Fruit fly (Drosophila melanogaster) whole organism, embryonic: ENCODE data around the gene CG6689.
A peak's percentile ranks its signal among the peaks of the same experiment; 100 is the strongest.

ENCODE experiments used
- Adf1 ChIP-seq: fragments of 200-800 bp; sonication (Bioruptor generic); IDR thresholded peaks from 2 replicates; pipeline ENCODE4 v1.3.6; 2022; ENCODE audit warnings: missing biosample characterization, missing genetic modification characterization
- Bgb ChIP-seq: fragments of 200-800 bp; sonication (Bioruptor generic); IDR thresholded peaks from 2 replicates; pipeline ENCODE4 v1.3.6; 2022; ENCODE audit warnings: missing biosample characterization, missing genetic modification characterization; ENCODE audit not compliant: partially characterized antibody
- CG10209 ChIP-seq: fragments of 200-800 bp; sonication (Bioruptor generic); optimal IDR thresholded peaks from 3 replicates; lab custom pipeline; 2017; ENCODE audit warnings: missing biosample characterization, mild to moderate bottlenecking, missing genetic modification characterization, missing genetic modification reagents
- CG11398 ChIP-seq: fragments of 200-800 bp; sonication (Bioruptor generic); optimal IDR thresholded peaks from 2 replicates; lab custom pipeline; 2016; ENCODE audit warnings: missing biosample characterization, missing genetic modification characterization
- CG11695 ChIP-seq: fragments of 200-800 bp; sonication (Bioruptor generic); IDR thresholded peaks from 3 replicates; pipeline ENCODE4 v1.3.6; 2022; ENCODE audit warnings: missing biosample characterization, missing genetic modification characterization
- CG12155 ChIP-seq: fragments of 200-800 bp; sonication (Bioruptor generic); optimal IDR thresholded peaks from 3 replicates; lab custom pipeline; 2016; ENCODE audit warnings: missing biosample characterization, missing genetic modification characterization
- CG12391 ChIP-seq: fragments of 200-800 bp; sonication (Bioruptor generic); optimal IDR thresholded peaks from 3 replicates; lab custom pipeline; 2018; ENCODE audit warnings: missing biosample characterization, mild to moderate bottlenecking, missing genetic modification characterization, moderate library complexity
- CG12769 ChIP-seq: fragments of 200-800 bp; sonication (Bioruptor generic); optimal IDR thresholded peaks from 2 replicates; lab custom pipeline; 2019; ENCODE audit warnings: missing biosample characterization, mild to moderate bottlenecking, missing genetic modification characterization, moderate library complexity
- CG13287 ChIP-seq: fragments of 200-800 bp; sonication (Bioruptor generic); IDR thresholded peaks from 2 replicates; pipeline ENCODE4 v1.3.6; 2022; ENCODE audit warnings: missing biosample characterization, missing genetic modification characterization; ENCODE audit not compliant: partially characterized antibody
- CG13894 ChIP-seq: fragments of 200-800 bp; sonication (Bioruptor generic); optimal IDR thresholded peaks from 3 replicates; lab custom pipeline; 2018; ENCODE audit warnings: missing biosample characterization, mild to moderate bottlenecking, missing genetic modification characterization, moderate library complexity
- CG15073 ChIP-seq: fragments of 200-800 bp; sonication (Bioruptor generic); optimal IDR thresholded peaks from 2 replicates; lab custom pipeline; 2016; ENCODE audit warnings: missing biosample characterization, missing genetic modification characterization
- CG16815 ChIP-seq: fragments of 200-800 bp; sonication (Bioruptor generic); optimal IDR thresholded peaks from 3 replicates; lab custom pipeline; 2017; ENCODE audit warnings: missing biosample characterization, mild to moderate bottlenecking, missing genetic modification characterization
- CG17912 ChIP-seq: fragments of 200-800 bp; sonication (Bioruptor generic); optimal IDR thresholded peaks from 2 replicates; lab custom pipeline; 2018; ENCODE audit warnings: missing biosample characterization, mild to moderate bottlenecking, missing genetic modification characterization
- CG18619 ChIP-seq: fragments of 200-800 bp; sonication (Bioruptor generic); optimal IDR thresholded peaks from 3 replicates; lab custom pipeline; 2017; ENCODE audit warnings: missing biosample characterization, mild to moderate bottlenecking, missing genetic modification characterization
- CG2120 ChIP-seq: fragments of 200-800 bp; sonication (Bioruptor generic); optimal IDR thresholded peaks from 3 replicates; lab custom pipeline; 2016; ENCODE audit warnings: missing biosample characterization, missing genetic modification characterization
- CG31441 ChIP-seq: fragments of 200-800 bp; sonication (Bioruptor generic); IDR thresholded peaks from 2 replicates; pipeline ENCODE4 v1.3.6; 2022; ENCODE audit warnings: missing biosample characterization, missing genetic modification characterization
- CG3163 ChIP-seq: fragments of 200-800 bp; sonication (Bioruptor generic); optimal IDR thresholded peaks from 3 replicates; lab custom pipeline; 2016; ENCODE audit warnings: missing biosample characterization, missing genetic modification characterization
- CG6791 ChIP-seq: fragments of 200-800 bp; sonication (Bioruptor generic); IDR thresholded peaks from 3 replicates; pipeline ENCODE4 v1.3.6; 2022; ENCODE audit warnings: missing biosample characterization, missing genetic modification characterization; ENCODE audit not compliant: partially characterized antibody
- CG7556 ChIP-seq: fragments of 200-800 bp; sonication (Bioruptor generic); optimal IDR thresholded peaks from 2 replicates; lab custom pipeline; 2017; ENCODE audit warnings: missing biosample characterization, mild to moderate bottlenecking, missing genetic modification characterization
- CG7745 ChIP-seq: fragments of 200-800 bp; sonication (Bioruptor generic); optimal IDR thresholded peaks from 2 replicates; lab custom pipeline; 2018; ENCODE audit warnings: missing biosample characterization, mild to moderate bottlenecking, missing genetic modification characterization, moderate library complexity
- CG7987 ChIP-seq: fragments of 200-800 bp; sonication (Bioruptor generic); optimal IDR thresholded peaks from 2 replicates; lab custom pipeline; 2018; ENCODE audit warnings: missing biosample characterization, mild to moderate bottlenecking, missing genetic modification characterization, moderate library complexity
- CG8089 ChIP-seq: fragments of 200-800 bp; sonication (Bioruptor generic); optimal IDR thresholded peaks from 3 replicates; lab custom pipeline; 2016; ENCODE audit warnings: missing biosample characterization, missing genetic modification characterization
- CG8478 ChIP-seq: fragments of >200 bp; optimal IDR thresholded peaks from 2 replicates; lab custom pipeline; 2018
- CG9817 ChIP-seq: fragments of 200-800 bp; sonication (Bioruptor generic); optimal IDR thresholded peaks from 2 replicates; lab custom pipeline; 2018; ENCODE audit warnings: missing biosample characterization, mild to moderate bottlenecking, missing genetic modification characterization, moderate library complexity
- Camta ChIP-seq: fragments of 200-800 bp; sonication (Bioruptor generic); optimal IDR thresholded peaks from 2 replicates; lab custom pipeline; 2016; ENCODE audit warnings: missing biosample characterization, missing genetic modification characterization
- Deaf1 ChIP-seq: fragments of 200-800 bp; optimal IDR thresholded peaks from 3 replicates; lab custom pipeline; 2019; ENCODE audit warnings: missing biosample characterization, mild to moderate bottlenecking, missing genetic modification characterization, moderate library complexity
- Ets65A ChIP-seq: fragments of 200-800 bp; sonication (Bioruptor generic); peaks from one replicate; lab custom pipeline; 2016; ENCODE audit warnings: missing biosample characterization, missing genetic modification characterization
- HLHmδ ChIP-seq: fragments of 200-800 bp; sonication (Bioruptor generic); optimal IDR thresholded peaks from 2 replicates; lab custom pipeline; 2018; ENCODE audit warnings: missing biosample characterization, mild to moderate bottlenecking, missing genetic modification characterization, moderate library complexity
- Nf-YB ChIP-seq: fragments of 200-800 bp; sonication (Bioruptor generic); optimal IDR thresholded peaks from 3 replicates; lab custom pipeline; 2019; ENCODE audit warnings: missing biosample characterization, mild to moderate bottlenecking, missing genetic modification characterization, moderate library complexity
- NfI ChIP-seq: fragments of 200-800 bp; sonication (Bioruptor generic); optimal IDR thresholded peaks from 3 replicates; lab custom pipeline; 2018; ENCODE audit warnings: missing biosample characterization, mild to moderate bottlenecking, missing genetic modification characterization, moderate library complexity
- Trl ChIP-seq, 3 experiments: fragments of >200 bp in 2 of 3; fragments of 200-800 bp in 1 of 3; sonication (Bioruptor generic) in 1 of 3; optimal IDR thresholded peaks; 2 replicates in 1 of 3; 3 replicates in 2 of 3; lab custom pipeline; 2016 to 2017; ENCODE audit warnings: missing biosample characterization in 1 of 3, missing genetic modification characterization in 1 of 3
- caup ChIP-seq: fragments of 200-800 bp; sonication (Bioruptor generic); optimal IDR thresholded peaks from 3 replicates; lab custom pipeline; 2017; ENCODE audit warnings: missing biosample characterization, mild to moderate bottlenecking, missing genetic modification characterization, moderate library complexity; ENCODE audit not compliant: severe bottlenecking
- cg ChIP-seq: fragments of 200-800 bp; sonication (Bioruptor generic); optimal IDR thresholded peaks from 3 replicates; lab custom pipeline; 2019; ENCODE audit warnings: missing biosample characterization, mild to moderate bottlenecking, missing genetic modification characterization, moderate library complexity
- chm ChIP-seq: fragments of 200-800 bp; sonication (Bioruptor generic); IDR thresholded peaks from 2 replicates; pipeline ENCODE4 v1.3.6; 2022; ENCODE audit warnings: missing biosample characterization, missing genetic modification characterization
- croc ChIP-seq: fragments of 200-800 bp; sonication (Bioruptor generic); conservative IDR thresholded peaks from 3 replicates; pipeline ENCODE4 v1.3.6; 2022; ENCODE audit warnings: missing biosample characterization, missing genetic modification characterization
- disco-r ChIP-seq: fragments of 200-800 bp; sonication (Bioruptor generic); optimal IDR thresholded peaks from 2 replicates; lab custom pipeline; 2016; ENCODE audit warnings: missing biosample characterization, missing genetic modification characterization
- dysf ChIP-seq: fragments of 200-800 bp; sonication (Bioruptor generic); IDR thresholded peaks from 3 replicates; pipeline ENCODE4 v1.3.6; 2022; ENCODE audit warnings: missing biosample characterization, missing genetic modification characterization
- kni ChIP-seq: fragments of 200-800 bp; sonication (Bioruptor generic); optimal IDR thresholded peaks from 3 replicates; lab custom pipeline; 2017; ENCODE audit warnings: mild to moderate bottlenecking, missing biosample characterization, missing genetic modification reagents, missing genetic modification characterization
- knrl ChIP-seq: fragments of 200-800 bp; sonication (Bioruptor generic); IDR thresholded peaks from 3 replicates; pipeline ENCODE4 v1.3.6; 2022; ENCODE audit warnings: missing biosample characterization, missing genetic modification characterization; ENCODE audit not compliant: partially characterized antibody
- mirr ChIP-seq: fragments of 200-800 bp; sonication (Bioruptor generic); optimal IDR thresholded peaks from 3 replicates; lab custom pipeline; 2018; ENCODE audit warnings: missing biosample characterization, mild to moderate bottlenecking, missing genetic modification characterization
- nau ChIP-seq: fragments of 200-800 bp; sonication (Bioruptor generic); optimal IDR thresholded peaks from 3 replicates; lab custom pipeline; 2017; ENCODE audit warnings: missing biosample characterization, mild to moderate bottlenecking, missing genetic modification characterization, missing genetic modification reagents
- repo ChIP-seq: fragments of 200-800 bp; sonication (Bioruptor generic); optimal IDR thresholded peaks from 2 replicates; lab custom pipeline; 2016; ENCODE audit warnings: missing biosample characterization, missing genetic modification characterization
- slbo ChIP-seq: fragments of 200-800 bp; sonication (Bioruptor generic); IDR thresholded peaks from 2 replicates; pipeline ENCODE4 v1.3.6; 2022; ENCODE audit warnings: missing biosample characterization, missing genetic modification characterization
- so ChIP-seq: fragments of 200-800 bp; sonication (Bioruptor generic); IDR thresholded peaks from 3 replicates; pipeline ENCODE4 v1.3.6; 2022; ENCODE audit warnings: missing biosample characterization, missing genetic modification characterization
- tap ChIP-seq: fragments of 200-800 bp; optimal IDR thresholded peaks from 3 replicates; lab custom pipeline; 2019; ENCODE audit warnings: missing biosample characterization, mild to moderate bottlenecking, missing genetic modification characterization, moderate library complexity
- yki ChIP-seq: fragments of >200 bp; optimal IDR thresholded peaks from 3 replicates; lab custom pipeline; 2018

CG6689 gene

dm6 chr3R:11260966-11261530, 41.2 kb upstream of the CG6689 start (continued):
- TF ChIP-seq CG18619 (GFP tag; lab: Kevin White, UChicago): no peak
- TF ChIP-seq NfI (GFP tag; lab: Kevin White, UChicago): no peak
- no peak for TF ChIP-seq CG11695 (GFP tag; lab: Robert Waterston, UW)
- no peak for TF ChIP-seq CG7987 (GFP tag; lab: Kevin White, UChicago)
- no peak for TF ChIP-seq CG12769 (tag; lab: Kevin White, UChicago)
- no peak for TF ChIP-seq chm
- TF ChIP-seq cg (GFP tag; lab: Kevin White, UChicago): peak; percentile 68
- no peak for TF ChIP-seq CG7745

- peak; percentile 93 for TF ChIP-seq Ets65A (GFP tag; lab: Kevin White, UChicago)
- no peak for TF ChIP-seq disco-r
These were observed 37.7 kb upstream of the CG6689 start for dm6 chr3R:11257537-11257936.

dm6 chr3R:11254382-11254953, 34.6 kb upstream of the CG6689 start:
- TF ChIP-seq CG6791 (GFP tag; lab: Robert Waterston, UW) (no peak), nau (GFP tag; lab: Kevin White, UChicago) (no peak), CG15073 (no peak), tap (tag; lab: Kevin White, UChicago) (no peak), kni (GFP tag; lab: Kevin White, UChicago) (no peak), CG12155 (GFP tag; lab: Kevin White, UChicago) (no peak), CG12391 (no peak), CG9817 (tag; lab: Kevin White, UChicago) (no peak), mirr (GFP tag; lab: Kevin White, UChicago) (no peak), CG13287 (GFP tag; lab: Robert Waterston, UW) (no peak), yki (lab: Kevin White, UChicago) (peak; percentile 79), CG8089 (GFP tag; lab: Kevin White, UChicago) (no peak), Bgb (GFP tag; lab: Robert Waterston, UW) (no peak), CG10209 (GFP tag; lab: Kevin White, UChicago) (no peak), CG17912 (no peak), CG2120 (GFP tag; lab: Kevin White, UChicago) (no peak), HLHmδ (GFP tag; lab: Kevin White, UChicago) (no peak), CG16815 (no peak), caup (no peak), chm (no peak), disco-r (no peak), so (GFP tag; lab: Robert Waterston, UW) (no peak), slbo (GFP tag; lab: Robert Waterston, UW) (no peak), knrl (GFP tag; lab: Robert Waterston, UW) (no peak), CG11695 (GFP tag; lab: Robert Waterston, UW) (no peak), Adf1 (GFP tag; lab: Robert Waterston, UW) (peak; percentile 86), CG8478 (lab: Kevin White, UChicago) (no peak), CG11398 (GFP tag; lab: Kevin White, UChicago) (no peak), Nf-YB (GFP tag; lab: Kevin White, UChicago) (peak; percentile 82), CG7556 (GFP tag; lab: Kevin White, UChicago) (no peak), croc (no peak), dysf (GFP tag; lab: Robert Waterston, UW) (no peak), CG3163 (no peak), repo (no peak), Deaf1 (tag; lab: Kevin White, UChicago) (peak; percentile 81), CG13894 (no peak), CG31441 (GFP tag; lab: Robert Waterston, UW) (no peak), Trl (optimal IDR thresholded peaks at IDR 0.05; lab: Kevin White, UChicago) (peak; percentile 79 to 85), Trl (GFP tag; optimal IDR thresholded peaks at IDR 0.05; lab: Kevin White, UChicago) (no peak), Camta (no peak)
